Fruit fly (Drosophila melanogaster) whole organism, larva: ENCODE data around the gene Wdr81.

Source experiments
- noc ChIP-seq: fragments of 200-800 bp; sonication (Bioruptor generic); optimal IDR thresholded peaks from 3 replicates; lab custom pipeline; 2019; ENCODE audit warnings: missing biosample characterization, mild to moderate bottlenecking, missing genetic modification characterization, moderate library complexity

Gene Wdr81

DNA sequence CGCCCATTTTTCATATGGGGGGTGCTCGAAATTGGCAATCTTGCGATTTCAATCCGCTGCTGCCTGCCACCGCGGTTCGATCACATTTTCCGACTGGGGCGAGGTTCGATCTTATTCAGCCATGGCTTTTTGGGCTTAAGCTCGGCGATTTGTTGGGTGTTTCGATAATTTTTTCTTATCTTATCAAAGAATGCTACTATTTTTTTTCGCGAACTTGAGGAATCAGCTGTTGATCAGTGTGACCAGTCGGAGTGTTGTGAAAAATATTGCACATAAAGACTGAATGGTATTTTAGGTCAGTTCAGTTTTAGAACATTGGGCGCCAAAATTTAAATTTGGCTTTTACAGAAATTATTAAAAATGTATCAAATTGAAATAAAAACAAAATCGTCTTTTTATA lies at the start of gene Wdr81:
Gene Wdr81 (minus strand): TSS at position 226 of the 400 bp plus-strand sequence.
- no peak for TF ChIP-seq noc (tag; lab: Kevin White, UChicago)

DNA sequence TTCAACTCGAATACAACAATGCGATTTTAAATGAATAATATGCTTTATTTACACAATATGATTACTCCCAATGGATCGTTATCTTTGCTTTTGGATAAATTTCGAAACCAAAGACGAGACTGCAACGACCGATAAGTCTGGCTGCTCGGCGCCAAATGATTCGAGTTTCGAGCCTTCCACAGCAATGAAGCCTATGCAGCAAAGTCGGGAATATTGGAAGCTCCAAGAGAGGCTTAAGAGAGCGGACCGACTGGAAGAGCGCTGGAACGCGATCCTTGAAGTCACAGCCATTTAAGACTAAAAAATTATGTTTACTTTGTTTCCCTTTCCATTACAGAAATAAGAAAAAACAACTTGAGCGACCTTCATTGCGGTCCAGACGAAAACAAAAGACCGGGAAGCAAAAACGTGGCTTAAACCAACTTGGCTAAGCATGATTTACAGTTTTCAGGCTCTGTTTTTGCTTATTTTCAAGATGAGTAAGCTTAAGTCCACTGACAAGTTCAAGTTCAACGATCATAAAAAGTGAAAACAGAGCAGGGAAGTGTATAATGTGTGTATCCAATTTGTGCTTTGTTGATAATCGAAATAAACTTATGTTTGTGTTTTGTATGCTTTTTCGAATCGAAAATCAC lies 46.0 kb upstream of the Wdr81 start, which contains the start of gene firl:
Gene firl (minus strand): TSS at position 159 of the 635 bp plus-strand sequence.
- TF ChIP-seq noc (tag; lab: Kevin White, UChicago): no peak

DNA sequence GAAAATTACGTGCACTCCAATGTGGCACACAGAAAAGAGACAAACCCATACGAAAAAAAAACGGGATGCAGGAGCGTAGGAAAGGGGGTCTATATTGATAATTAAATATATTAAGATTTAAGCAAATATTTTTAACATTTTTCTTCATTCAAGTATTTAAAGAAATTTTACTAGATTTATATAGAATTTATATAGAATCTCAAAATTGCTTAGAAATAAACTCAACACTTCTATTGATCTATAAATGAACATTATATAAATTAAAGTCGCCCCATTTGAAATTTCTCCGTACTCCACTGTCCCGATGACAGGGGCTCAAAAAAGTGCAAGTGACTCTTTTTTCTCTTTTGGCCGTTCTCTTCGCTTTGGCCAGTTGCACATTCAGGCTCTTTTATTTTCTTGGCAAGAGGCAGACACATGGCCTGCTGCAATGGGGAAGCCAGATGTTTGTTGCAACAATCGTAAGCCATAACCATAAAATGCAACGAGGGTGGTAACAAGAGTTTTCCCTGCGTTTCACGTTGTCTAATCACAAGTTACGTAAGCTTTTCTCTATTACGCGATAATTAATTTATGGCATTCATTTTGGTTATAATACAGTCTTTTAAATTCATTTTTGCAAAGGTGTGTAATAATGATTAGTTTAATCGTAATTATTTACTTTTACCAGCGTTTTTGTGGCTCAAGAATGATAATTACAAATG lies 45.1 kb upstream of the Wdr81 start:
- TF ChIP-seq noc (tag; lab: Kevin White, UChicago): no peak

DNA sequence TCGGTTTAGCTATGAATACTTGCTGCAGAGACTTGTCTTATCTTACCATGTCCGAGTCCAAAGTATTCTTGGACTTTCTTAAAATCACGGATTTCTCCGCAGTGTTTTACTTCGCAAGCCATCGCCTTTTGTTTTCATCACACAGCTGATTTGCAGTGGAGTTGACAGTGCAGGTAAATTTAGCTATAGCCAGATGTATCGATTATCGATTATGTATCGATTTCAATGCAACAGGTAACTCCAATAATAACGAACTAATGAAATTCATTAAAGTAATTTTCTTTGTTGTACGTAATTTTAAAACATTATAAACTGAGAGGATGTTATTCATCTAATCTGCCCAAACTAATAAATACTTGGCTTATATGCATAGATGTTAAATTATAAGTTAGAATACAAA lies 42.3 kb upstream of the Wdr81 start, which contains the start of gene Rab3-GAP:
Gene Rab3-GAP (minus strand): TSS at position 150 of the 400 bp plus-strand sequence.
- no peak for TF ChIP-seq noc (tag; lab: Kevin White, UChicago)

DNA sequence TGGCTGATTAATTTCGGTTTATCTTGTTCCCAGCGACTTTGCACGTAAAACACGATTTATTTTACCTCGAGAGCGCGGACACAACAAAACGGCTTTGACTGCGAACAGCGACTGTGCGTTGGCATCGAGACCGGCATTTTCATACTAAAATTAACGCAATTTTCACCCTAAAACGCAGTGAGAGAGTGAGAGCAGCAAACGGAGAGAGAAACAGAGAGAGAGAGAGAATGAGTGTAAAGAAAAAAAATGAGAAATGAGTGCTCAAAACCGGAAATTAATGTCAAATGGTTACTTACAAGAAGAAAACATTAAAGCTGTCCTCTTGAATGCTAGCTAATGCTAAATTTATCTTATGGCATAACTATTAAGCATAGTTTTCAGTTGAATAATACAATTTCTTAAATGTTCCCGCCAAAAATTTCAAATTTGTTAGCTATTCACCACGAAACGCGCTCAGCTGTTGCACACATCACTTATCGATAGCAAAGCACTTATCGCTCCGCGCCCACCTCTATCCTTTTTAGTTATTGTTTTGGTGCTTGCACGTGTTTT lies 35.2 kb upstream of the Wdr81 start, which contains the start of the genes JhI-21, RpL7-like and CG34164:
Gene JhI-21 (minus strand): TSS at position 206 of the 552 bp plus-strand sequence.
Gene RpL7-like (plus strand): TSS at position 490 of the 552 bp plus-strand sequence.
Gene CG34164 (plus strand): TSS at position 512 of the 552 bp plus-strand sequence.
- TF ChIP-seq noc (tag; lab: Kevin White, UChicago): no peak

DNA sequence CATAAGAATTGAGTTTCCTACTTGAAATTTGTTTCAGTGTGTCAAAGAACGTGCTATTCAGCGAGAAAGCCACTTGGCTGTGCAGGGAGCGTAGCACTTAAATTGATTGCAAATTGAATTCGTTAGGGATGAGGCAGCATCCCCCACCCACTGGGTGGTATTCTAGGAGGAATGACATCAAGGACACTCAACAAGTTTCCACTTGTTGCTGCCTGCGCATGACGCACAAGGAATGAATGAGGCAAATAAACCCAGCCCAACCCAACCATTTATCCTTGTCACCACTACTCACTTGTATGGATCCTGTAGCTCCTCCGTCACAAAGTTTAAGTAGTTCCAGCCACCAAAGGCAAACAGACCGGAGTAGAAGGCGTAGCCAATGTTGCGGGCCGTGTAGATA lies 32.6 kb upstream of the Wdr81 start:
- TF ChIP-seq noc (tag; lab: Kevin White, UChicago): no peak

DNA sequence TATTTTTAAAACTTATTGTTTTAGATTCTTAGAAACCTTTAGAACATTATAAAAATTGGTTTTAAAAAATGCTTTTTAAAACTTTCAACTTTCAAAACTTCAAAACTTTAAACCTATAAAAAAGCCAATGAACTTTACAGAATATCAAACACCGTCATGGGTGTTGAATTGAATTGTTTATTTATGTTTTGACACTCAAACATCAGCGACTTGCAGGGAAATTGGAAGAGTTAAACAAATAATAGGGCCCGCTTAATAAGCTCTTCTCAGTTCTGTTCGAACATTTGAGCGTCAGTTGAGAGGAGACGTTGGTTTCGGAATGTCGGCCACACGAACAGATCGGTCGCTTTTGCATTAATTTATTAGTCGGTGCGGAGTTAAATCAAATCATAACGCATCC lies 28.4 kb upstream of the Wdr81 start, which contains the start of gene PLCXD:
Gene PLCXD (plus strand): TSS at position 286 of the 400 bp plus-strand sequence.
- no peak for TF ChIP-seq noc (tag; lab: Kevin White, UChicago)

DNA sequence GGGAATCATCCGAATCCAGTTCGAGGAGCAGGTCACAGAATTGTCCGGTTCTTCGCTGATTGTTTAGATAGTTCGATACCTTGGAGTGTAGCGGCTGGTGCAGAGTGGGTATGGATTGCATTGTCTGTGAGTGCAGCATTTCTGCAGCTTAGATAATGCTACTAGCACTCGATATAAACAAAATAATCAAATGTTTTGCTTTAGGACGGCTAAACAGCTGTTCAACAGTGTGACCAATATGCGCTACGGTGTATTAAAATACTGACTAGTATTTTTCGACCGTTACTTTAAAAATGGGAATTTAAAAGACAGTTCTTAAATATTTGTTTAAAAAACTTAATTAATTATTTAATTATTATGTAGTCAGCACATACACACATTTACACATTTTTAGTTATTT lies 28.0 kb upstream of the Wdr81 start, which contains the start of gene Plzf:
Gene Plzf (minus strand): TSS at position 196 of the 400 bp plus-strand sequence.
- no peak for TF ChIP-seq noc (tag; lab: Kevin White, UChicago)

DNA sequence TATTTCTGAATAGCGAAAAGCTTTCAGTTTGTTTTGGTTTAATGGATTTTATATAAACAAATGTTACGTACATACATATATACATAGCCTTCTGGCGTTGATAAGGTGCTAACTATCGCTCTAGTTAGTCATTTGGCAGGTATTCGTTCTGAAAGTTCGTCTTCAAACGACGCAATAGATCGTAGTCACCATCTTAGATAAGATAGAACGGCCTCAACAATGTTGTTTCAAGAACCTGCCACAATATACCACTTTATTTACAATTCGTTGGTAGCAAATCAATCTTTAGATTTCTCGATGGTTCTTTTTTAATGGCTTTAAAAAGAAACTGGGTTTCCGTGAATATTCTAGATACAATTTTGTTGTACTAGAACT lies 26.1 kb upstream of the Wdr81 start:
- peak; percentile 50 for TF ChIP-seq noc (tag; lab: Kevin White, UChicago)

DNA sequence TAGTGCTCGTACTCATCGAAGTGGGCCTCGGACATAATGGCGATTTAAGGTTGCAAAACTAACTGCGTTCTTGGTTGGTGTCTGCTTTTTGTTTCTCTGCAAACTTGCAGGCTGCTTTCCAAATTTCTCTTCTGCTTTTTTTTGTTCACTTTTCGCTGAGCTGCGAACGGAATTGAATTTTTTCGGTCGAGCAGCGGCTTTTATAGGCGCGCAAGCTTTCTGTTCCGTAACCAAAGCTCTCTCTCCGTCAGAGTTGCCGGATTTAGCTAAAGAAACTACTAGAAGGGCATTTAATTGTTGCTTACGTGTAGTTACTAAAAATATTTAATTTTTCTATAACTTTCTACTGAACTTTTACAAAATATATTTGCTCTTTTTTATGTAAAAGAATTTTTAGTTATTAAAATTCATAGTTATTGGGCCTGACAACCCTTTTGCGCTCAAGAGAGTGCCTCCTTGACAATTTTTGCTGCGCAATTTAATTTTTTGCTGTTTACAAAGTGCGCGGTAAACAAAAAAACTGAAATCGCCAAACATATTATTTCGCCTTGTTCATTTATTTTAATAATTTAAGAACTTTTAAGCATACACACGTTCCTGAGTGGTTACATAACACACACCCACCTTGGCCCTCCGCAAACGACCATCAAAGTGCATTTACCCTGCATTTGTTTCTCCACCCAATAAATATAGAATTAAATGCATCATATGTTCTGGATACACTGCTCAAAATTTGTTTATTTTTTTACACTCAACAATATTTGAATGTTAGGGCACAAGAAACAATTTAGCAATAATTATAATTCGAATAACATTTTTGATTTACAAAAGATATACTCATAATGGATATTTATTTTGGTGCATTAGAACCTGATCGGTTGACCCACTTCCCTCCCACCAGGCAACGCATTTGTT lies 25.4 kb upstream of the Wdr81 start, which contains the start of gene CG6770:
Gene CG6770 (minus strand): TSS at position 178 of the 915 bp plus-strand sequence.
- peak; percentile 87 for TF ChIP-seq noc (tag; lab: Kevin White, UChicago)

DNA sequence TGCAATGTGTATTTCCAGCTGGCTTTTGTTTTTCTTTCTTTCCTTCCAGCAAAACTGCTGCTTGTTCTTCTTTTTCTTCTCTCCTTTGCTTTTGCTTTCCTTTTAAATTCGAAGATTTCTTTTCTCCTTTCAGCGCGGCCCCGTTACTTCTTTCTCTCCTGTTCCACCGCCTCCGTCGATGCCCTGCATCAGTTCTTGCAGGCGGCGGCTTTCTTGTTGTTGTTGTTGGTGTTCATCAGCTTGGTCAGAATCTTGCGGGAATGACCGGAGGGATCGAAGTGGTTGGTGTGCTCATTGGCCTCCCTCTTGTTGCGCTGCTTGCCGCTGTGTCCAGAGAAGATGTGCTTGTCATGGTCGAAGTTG lies 24.8 kb upstream of the Wdr81 start:
- TF ChIP-seq noc (tag; lab: Kevin White, UChicago): no peak

DNA sequence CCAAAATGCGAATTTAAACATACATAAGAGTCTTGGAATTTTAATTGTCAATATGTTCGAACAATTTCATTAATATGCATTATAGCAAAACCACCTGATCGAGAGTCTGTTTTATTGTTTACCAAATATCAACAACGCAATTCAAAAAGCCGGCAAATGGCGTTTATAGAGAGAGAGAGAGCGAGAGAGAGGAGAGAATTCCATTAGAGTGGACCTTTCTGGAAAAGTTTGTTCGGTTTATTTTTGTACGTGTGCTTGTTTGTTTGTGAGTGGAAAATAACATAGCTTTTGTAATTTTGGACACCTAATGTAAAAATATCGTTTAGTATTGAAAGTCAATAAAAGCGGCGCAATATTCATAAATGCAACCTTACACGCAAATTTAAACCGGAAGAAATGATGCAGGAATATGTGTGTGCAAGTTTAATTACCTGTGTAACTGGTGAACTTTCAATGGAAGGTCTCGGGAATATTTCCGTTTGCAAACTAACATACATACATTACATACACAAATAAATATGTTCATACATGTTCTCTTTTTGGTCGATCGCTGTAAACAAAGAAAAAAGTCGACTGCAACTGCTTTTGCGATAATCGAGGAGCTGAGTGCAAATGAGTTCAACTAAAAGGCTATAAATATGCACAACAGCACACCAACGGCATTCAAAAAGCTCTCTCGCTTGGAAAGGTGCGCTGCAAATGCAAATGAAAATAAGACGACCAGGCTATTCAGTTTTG lies 24.0 kb upstream of the Wdr81 start, which contains the start of gene CG6785:
Gene CG6785 (minus strand): TSS at position 588 of the 738 bp plus-strand sequence.
- peak; percentile 84 for TF ChIP-seq noc (tag; lab: Kevin White, UChicago)

DNA sequence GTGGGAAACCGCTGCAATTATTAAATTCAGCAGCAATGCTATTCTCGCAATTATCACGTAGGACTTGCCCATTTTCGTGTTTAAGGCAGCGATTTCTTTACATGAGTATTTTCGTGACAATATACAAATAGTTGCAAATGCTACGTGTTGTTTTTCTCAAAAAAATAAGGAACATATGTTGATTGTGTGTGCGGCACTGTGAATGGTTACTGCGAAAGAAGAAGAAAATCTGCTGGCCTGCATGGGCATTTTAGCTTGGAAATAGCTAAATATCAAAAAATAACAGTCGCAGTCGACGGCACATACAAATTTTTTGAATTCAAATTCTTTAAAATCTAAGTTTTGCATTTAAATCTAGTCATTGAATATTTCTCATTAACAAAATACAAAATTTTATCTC lies 19.8 kb upstream of the Wdr81 start, which contains the start of gene CG6766:
Gene CG6766 (minus strand): TSS at position 180 of the 400 bp plus-strand sequence.
- TF ChIP-seq noc (tag; lab: Kevin White, UChicago): no peak

DNA sequence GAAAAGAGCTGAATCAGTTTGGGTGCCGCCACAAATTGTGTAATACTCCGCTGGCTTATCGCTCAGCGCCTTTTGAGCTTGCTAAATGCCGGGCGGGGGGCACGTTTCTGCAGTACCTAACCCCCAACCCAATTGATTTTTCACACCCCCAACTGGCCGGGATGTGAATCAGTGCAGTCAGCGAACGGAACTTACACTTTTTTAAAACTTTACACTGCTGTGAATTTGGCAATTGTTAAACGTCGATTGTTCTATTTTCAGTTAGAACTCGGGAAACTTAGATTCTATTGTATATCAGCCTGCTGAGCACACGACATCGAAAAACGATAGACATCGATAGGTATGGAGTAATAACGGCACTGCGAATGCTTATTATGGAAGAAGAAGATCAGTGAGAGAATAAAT lies 17.4 kb upstream of the Wdr81 start, which contains the start of gene Tom70:
Gene Tom70 (minus strand): TSS at position 335 of the 405 bp plus-strand sequence.
- TF ChIP-seq noc (tag; lab: Kevin White, UChicago): no peak
